Fruit fly (Drosophila melanogaster) Kc167 (cell line): Measurements from ENCODE around the gene LeuRS.

Experiments
- Myc ChIP-seq: fragments of >200 bp; optimal IDR thresholded peaks from 2 replicates; lab custom pipeline; 2017; ENCODE audit warnings: missing external identifiers
- Sin3A ChIP-seq: fragments of >200 bp; optimal IDR thresholded peaks from 2 replicates; lab custom pipeline; 2018; ENCODE audit warnings: missing external identifiers
- h ChIP-seq: fragments of >200 bp; optimal IDR thresholded peaks from 3 replicates; lab custom pipeline; 2018; ENCODE audit warnings: missing external identifiers
- insv ChIP-seq: fragments of >200 bp; optimal IDR thresholded peaks from 3 replicates; lab custom pipeline; 2018; ENCODE audit warnings: missing external identifiers
- psq ChIP-seq: fragments of >200 bp; optimal IDR thresholded peaks from 2 replicates; lab custom pipeline; 2017; ENCODE audit warnings: missing external identifiers
- ttk ChIP-seq: sonication (Bioruptor generic); optimal IDR thresholded peaks from 2 replicates; lab custom pipeline; 2017; ENCODE audit warnings: missing external identifiers

The LeuRS gene

DNA sequence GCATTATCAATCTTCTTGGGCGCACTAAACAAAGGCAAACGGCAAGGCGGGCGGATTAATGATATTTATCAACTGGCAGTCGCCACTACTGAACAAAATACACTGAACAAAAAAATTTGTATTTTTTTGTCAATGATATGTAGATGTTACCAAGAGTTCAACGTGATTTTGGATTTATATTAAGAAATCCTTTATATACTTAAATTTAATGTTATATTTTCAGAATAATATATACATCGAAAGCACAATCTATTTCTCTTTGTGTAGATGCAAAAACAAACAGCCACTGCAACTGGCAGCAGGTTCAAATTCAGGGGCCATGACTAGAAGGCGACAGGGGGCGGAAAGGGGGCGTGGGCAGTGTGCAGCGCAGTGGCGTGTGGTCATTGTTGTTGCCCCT, 31.7 kb downstream of the LeuRS start:
- TF ChIP-seq psq (lab: Kevin White, UChicago) (no peak), Sin3A (lab: Kevin White, UChicago) (no peak), h (lab: Kevin White, UChicago) (no peak), insv (lab: Kevin White, UChicago) (no peak), Myc (lab: Kevin White, UChicago) (no peak), ttk (lab: Kevin White, UChicago) (no peak)

DNA sequence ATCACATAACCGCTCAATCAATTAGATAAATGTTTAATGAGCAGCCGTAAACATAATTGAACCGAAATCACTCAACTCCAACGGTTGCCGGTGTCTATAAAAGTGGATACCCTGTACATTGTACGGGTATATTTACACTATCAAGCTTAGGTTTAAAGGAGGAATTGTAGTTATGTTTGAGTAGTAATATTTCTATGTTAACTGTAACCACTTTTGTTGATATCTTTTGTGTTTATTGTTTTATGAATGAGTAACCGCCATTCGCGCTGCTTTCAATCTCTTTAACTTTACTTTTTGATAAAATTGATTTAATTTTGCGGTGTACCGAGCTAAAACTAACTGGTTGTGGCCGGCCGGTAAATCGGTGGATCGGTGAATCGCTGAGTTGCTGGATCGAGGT, 32.4 kb downstream of the LeuRS start:
- TF ChIP-seq psq (lab: Kevin White, UChicago) (no peak), Sin3A (lab: Kevin White, UChicago) (no peak), Myc (lab: Kevin White, UChicago) (no peak), ttk (lab: Kevin White, UChicago) (no peak), insv (lab: Kevin White, UChicago) (no peak), h (lab: Kevin White, UChicago) (no peak)

dm6 chr2L:3480443-3480839, 34.0 kb downstream of the LeuRS start:
- TF ChIP-seq ttk (lab: Kevin White, UChicago) (no peak), insv (lab: Kevin White, UChicago) (no peak), Sin3A (lab: Kevin White, UChicago) (no peak), Myc (lab: Kevin White, UChicago) (no peak), h (lab: Kevin White, UChicago) (no peak), psq (lab: Kevin White, UChicago) (no peak)

dm6 chr2L:3479697-3480442, 34.6 kb downstream of the LeuRS start:
- TF ChIP-seq psq (lab: Kevin White, UChicago) = no peak
- TF ChIP-seq ttk (lab: Kevin White, UChicago) = no peak
- no peak for TF ChIP-seq insv (lab: Kevin White, UChicago)
- TF ChIP-seq Myc (lab: Kevin White, UChicago) = no peak
- TF ChIP-seq h (lab: Kevin White, UChicago) = no peak
- TF ChIP-seq Sin3A (lab: Kevin White, UChicago) = no peak

DNA sequence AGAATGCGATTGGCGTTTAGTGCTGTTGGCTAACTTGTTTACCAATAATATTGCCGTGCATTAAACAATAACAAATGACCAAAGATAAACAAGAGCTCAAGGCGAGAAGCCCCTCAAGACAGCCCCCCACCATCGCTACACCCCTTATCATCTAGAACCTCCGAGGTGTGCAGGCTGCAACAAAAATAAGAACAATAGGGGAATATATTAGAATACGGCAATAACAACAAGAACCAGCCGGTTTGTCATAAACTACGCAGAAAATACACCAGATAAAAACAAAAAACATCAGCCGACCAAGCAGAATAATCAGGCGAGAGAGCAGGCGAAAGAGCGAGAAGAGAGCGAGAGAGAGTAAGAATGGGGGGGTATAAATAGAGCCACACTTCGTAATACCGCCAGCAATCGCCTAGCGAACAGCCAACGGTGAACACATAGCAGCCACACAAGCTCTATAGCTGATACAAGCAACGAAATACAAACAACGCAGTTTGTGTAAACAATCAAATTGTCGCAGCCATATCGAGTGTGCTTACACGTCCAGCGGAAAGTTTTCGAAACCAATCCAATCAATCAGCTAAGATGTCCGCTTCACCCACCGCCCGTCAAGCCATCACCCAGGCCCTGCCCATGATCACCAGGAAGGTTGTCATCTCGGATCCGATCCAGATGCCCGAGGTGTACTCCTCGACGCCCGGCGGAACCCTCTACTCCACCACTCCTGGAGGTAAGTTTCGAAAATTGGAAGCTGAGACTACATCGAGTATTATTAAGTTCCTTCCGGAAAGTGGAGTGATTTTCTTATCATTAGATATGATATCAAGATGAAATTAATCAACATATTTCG, 36.2 kb downstream of the LeuRS start, which contains the start of gene Thor:
TSS of gene Thor (plus strand) at position 401 of the 847 bp plus-strand sequence.
- TF ChIP-seq insv (lab: Kevin White, UChicago) = no peak
- TF ChIP-seq Myc (lab: Kevin White, UChicago) = no peak
- no peak for TF ChIP-seq Sin3A (lab: Kevin White, UChicago)
- no peak for TF ChIP-seq h (lab: Kevin White, UChicago)
- no peak for TF ChIP-seq psq (lab: Kevin White, UChicago)
- no peak for TF ChIP-seq ttk (lab: Kevin White, UChicago)

- no peak for TF ChIP-seq Myc (lab: Kevin White, UChicago)
- TF ChIP-seq h (lab: Kevin White, UChicago) = no peak
- TF ChIP-seq Sin3A (lab: Kevin White, UChicago) = no peak
- no peak for TF ChIP-seq psq (lab: Kevin White, UChicago)
- TF ChIP-seq ttk (lab: Kevin White, UChicago) = no peak
- no peak for TF ChIP-seq insv (lab: Kevin White, UChicago)
Observed at dm6 chr2L:3477057-3477755, 37.2 kb downstream of the LeuRS start.

DNA sequence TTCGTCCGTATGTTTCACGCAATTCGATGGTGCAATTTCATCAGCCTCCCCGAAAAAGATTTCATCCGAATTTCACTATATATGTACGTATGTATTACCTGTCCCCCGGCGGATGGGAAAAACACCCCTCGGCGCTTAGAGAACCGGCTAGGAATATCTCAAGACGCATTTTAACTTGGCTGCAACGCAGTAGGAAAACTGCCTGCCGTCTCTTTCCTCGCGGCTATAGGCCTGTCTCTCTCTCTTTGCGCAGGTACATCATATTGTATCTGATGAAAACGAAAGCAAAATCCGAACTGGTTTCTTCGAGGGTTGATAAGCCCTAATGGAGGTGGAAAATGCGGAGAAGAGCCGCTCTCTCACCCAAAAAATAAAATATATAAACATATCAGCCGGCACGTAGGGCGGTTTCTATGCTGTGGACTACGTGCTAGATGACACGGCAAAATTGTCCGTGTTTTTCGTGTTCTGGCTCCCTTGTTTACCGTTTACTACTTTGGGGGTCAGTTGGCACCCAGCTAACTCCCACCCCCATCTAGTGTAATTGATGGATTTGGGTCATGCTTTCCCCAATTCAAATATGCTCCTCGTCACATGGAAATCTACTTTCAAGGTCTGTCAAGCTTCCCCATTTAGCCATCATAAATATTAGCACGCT, 37.9 kb downstream of the LeuRS start:
- TF ChIP-seq insv (lab: Kevin White, UChicago) (no peak), psq (lab: Kevin White, UChicago) (no peak), Myc (lab: Kevin White, UChicago) (no peak), Sin3A (lab: Kevin White, UChicago) (no peak), h (lab: Kevin White, UChicago) (no peak), ttk (lab: Kevin White, UChicago) (no peak)

dm6 chr2L:3475948-3476347, 38.5 kb downstream of the LeuRS start:
- TF ChIP-seq h (lab: Kevin White, UChicago) (no peak), ttk (lab: Kevin White, UChicago) (no peak), insv (lab: Kevin White, UChicago) (no peak), psq (lab: Kevin White, UChicago) (no peak)

- no peak for TF ChIP-seq h (lab: Kevin White, UChicago)
- TF ChIP-seq ttk (lab: Kevin White, UChicago) = no peak
- no peak for TF ChIP-seq Sin3A (lab: Kevin White, UChicago)
- no peak for TF ChIP-seq psq (lab: Kevin White, UChicago)
- TF ChIP-seq insv (lab: Kevin White, UChicago) = no peak
- TF ChIP-seq Myc (lab: Kevin White, UChicago) = no peak
Observed at dm6 chr2L:3475168-3475567, 39.3 kb downstream of the LeuRS start.

DNA sequence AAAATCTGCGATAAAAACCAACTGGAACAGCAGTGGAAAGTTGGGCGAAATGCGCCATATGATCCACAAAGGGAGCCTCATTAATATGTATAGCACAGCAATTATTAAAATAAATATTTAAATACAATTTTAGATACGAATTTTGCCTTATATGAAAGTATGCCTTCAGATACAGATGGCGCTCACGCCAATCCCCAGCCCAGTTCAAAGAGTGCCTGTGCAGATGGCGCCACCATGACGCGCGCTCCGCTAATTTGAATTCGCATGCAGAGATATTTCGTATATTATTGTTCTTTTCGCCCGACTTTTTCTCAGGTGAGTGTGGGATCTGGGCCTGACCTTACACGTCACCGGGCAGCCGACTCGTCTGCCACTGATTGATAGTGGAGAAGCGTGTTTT, 42.2 kb downstream of the LeuRS start, which contains the start of gene Pgant4:
TSS of gene Pgant4 (plus strand) at position 362 of the 400 bp plus-strand sequence.
- TF ChIP-seq insv (lab: Kevin White, UChicago) = no peak
- TF ChIP-seq h (lab: Kevin White, UChicago) = no peak
- no peak for TF ChIP-seq Myc (lab: Kevin White, UChicago)
- no peak for TF ChIP-seq Sin3A (lab: Kevin White, UChicago)
- no peak for TF ChIP-seq ttk (lab: Kevin White, UChicago)
- TF ChIP-seq psq (lab: Kevin White, UChicago) = no peak
